Worm (Caenorhabditis elegans): ENCODE measurements around the gene T06C12.12.

T06C12.12 gene

ce11 chrV:15879508-15879907 lies 12.4 kb upstream of the T06C12.12 start, which contains the start of gene nhr-84:
Gene nhr-84, minus strand, starts transcription at chrV:15879608.
- TF ChIP-seq ama-1 (optimal IDR thresholded peaks at IDR 0.05) (no peak), K02D7.2 (tag; optimal IDR thresholded peaks at IDR 0.05) (no peak), ceh-45 (GFP tag; IDR thresholded peaks at IDR 0.05) (no peak), fkh-6 (tag; optimal IDR thresholded peaks at IDR 0.05) (no peak), ceh-2 (tag; optimal IDR thresholded peaks at IDR 0.05) (no peak), hlh-13 (GFP tag; optimal IDR thresholded peaks at IDR 0.05) (no peak), pag-3 (tag; optimal IDR thresholded peaks at IDR 0.05; ENCODE audit: borderline replicate concordance) (no peak), dve-1 (tag; optimal IDR thresholded peaks at IDR 0.05) (no peak), elt-2 (tag; optimal IDR thresholded peaks at IDR 0.05) (no peak), ceh-31 (tag; optimal IDR thresholded peaks at IDR 0.05) (no peak), ceh-22 (tag; optimal IDR thresholded peaks at IDR 0.05) (no peak), syd-9 (tag; optimal IDR thresholded peaks at IDR 0.05) (no peak), odd-2 (tag; optimal IDR thresholded peaks at IDR 0.05) (no peak)

ce11 chrV:15880033-15880432 lies 11.8 kb upstream of the T06C12.12 start:
- TF ChIP-seq hlh-30 (tag; optimal IDR thresholded peaks at IDR 0.05; ENCODE audit: insufficient read depth) (no peak), Y22D7AL.16 (tag; optimal IDR thresholded peaks at IDR 0.05) (no peak), hlh-8 (tag; optimal IDR thresholded peaks at IDR 0.05) (no peak), nhr-11 (tag; optimal IDR thresholded peaks at IDR 0.05) (no peak), sox-2 (GFP tag; IDR thresholded peaks at IDR 0.05) (no peak), pros-1 (tag; optimal IDR thresholded peaks at IDR 0.05) (no peak)

- TF ChIP-seq elt-2 (tag; optimal IDR thresholded peaks at IDR 0.05) (peak; percentile 32), C08G9.2 (tag; optimal IDR thresholded peaks at IDR 0.05) (no peak)
Measured at ce11 chrV:15880705-15881104, 11.2 kb upstream of the T06C12.12 start.

- TF ChIP-seq unc-55 (GFP tag; optimal IDR thresholded peaks at IDR 0.05) (no peak), K09A11.1 (tag; optimal IDR thresholded peaks at IDR 0.05; ENCODE audit: insufficient read depth) (no peak), gmeb-2 (tag; optimal IDR thresholded peaks at IDR 0.05) (no peak), ceh-14 (tag; optimal IDR thresholded peaks at IDR 0.05) (no peak), C08G9.2 (tag; optimal IDR thresholded peaks at IDR 0.05) (no peak), hlh-30 (tag; optimal IDR thresholded peaks at IDR 0.05; ENCODE audit: insufficient read depth) (no peak), dmd-4 (tag; optimal IDR thresholded peaks at IDR 0.05; ENCODE audit: borderline replicate concordance) (no peak), odd-2 (tag; optimal IDR thresholded peaks at IDR 0.05) (no peak)
Measured at ce11 chrV:15884698-15885097, 7.2 kb upstream of the T06C12.12 start, which contains the start of gene oac-42. Gene oac-42, minus strand, starts transcription at chrV:15884798.

ce11 chrV:15885967-15886366 lies 5.9 kb upstream of the T06C12.12 start, which contains the start of gene T06C12.9:
Gene T06C12.9, minus strand, starts transcription at chrV:15886067.
- TF ChIP-seq hlh-13 (GFP tag; optimal IDR thresholded peaks at IDR 0.05) (no peak), ceh-9 (tag; optimal IDR thresholded peaks at IDR 0.05) (no peak), F13H6.1 (tag; optimal IDR thresholded peaks at IDR 0.05) (no peak), hlh-8 (tag; optimal IDR thresholded peaks at IDR 0.05) (no peak), mec-3 (tag; optimal IDR thresholded peaks at IDR 0.05; ENCODE audit: borderline replicate concordance) (no peak), che-1 (tag; optimal IDR thresholded peaks at IDR 0.05) (no peak), ceh-24 (tag; optimal IDR thresholded peaks at IDR 0.05) (no peak), lin-11 (tag; optimal IDR thresholded peaks at IDR 0.05) (no peak), K02D7.2 (tag; optimal IDR thresholded peaks at IDR 0.05) (no peak), unc-3 (GFP tag; conservative IDR thresholded peaks at IDR 0.05) (no peak), unc-3 (tag; optimal IDR thresholded peaks at IDR 0.05) (no peak), dmd-4 (tag; optimal IDR thresholded peaks at IDR 0.05; ENCODE audit: borderline replicate concordance) (no peak), nfya-1 (tag; optimal IDR thresholded peaks at IDR 0.05) (no peak), ceh-22 (tag; optimal IDR thresholded peaks at IDR 0.05) (no peak), nhr-11 (tag; optimal IDR thresholded peaks at IDR 0.05) (no peak), T23F11.4 (GFP tag; optimal IDR thresholded peaks at IDR 0.05) (no peak), unc-42 (tag; optimal IDR thresholded peaks at IDR 0.05) (no peak)

Measured in whole organism, late embryonic.